Worm (Caenorhabditis elegans): ENCODE measurements around the gene T04C12.8.

T04C12.8 gene

ce11 chrV:11078104-11078724 lies 9.1 kb upstream of the T04C12.8 start, which contains the start of gene act-2 (continued):
- TF ChIP-seq skn-1 (tag; optimal IDR thresholded peaks at IDR 0.05) (peak; percentile 63), unc-86 (tag; optimal IDR thresholded peaks at IDR 0.05) (peak; percentile 68), lir-3 (tag; optimal IDR thresholded peaks at IDR 0.05; ENCODE audit: poor library complexity) (peak; percentile 32), lin-15B (tag; optimal IDR thresholded peaks at IDR 0.05) (peak; percentile 65), ztf-4 (tag; optimal IDR thresholded peaks at IDR 0.05) (peak; percentile 31), lin-13 (GFP tag; optimal IDR thresholded peaks at IDR 0.05) (peak; percentile 77), tbx-2 (tag; optimal IDR thresholded peaks at IDR 0.05) (peak; percentile 60), ceh-82 (tag; optimal IDR thresholded peaks at IDR 0.05) (peak; percentile 7 to 82 (median 24)), nhr-85 (tag) (peak; percentile 87), nhr-47 (tag; optimal IDR thresholded peaks at IDR 0.05) (peak; percentile 73), nhr-19 (GFP tag; conservative IDR thresholded peaks at IDR 0.05) (peak; percentile 61), lin-35 (GFP tag; optimal IDR thresholded peaks at IDR 0.05) (peak; percentile 91 to 92), dpl-1 (GFP tag; optimal IDR thresholded peaks at IDR 0.05) (peak; percentile 89 to 93 (median 93)), mep-1 (tag; optimal IDR thresholded peaks at IDR 0.05) (peak; percentile 75), swsn-7 (tag; optimal IDR thresholded peaks at IDR 0.05) (peak; percentile 75), nhr-77 (tag; optimal IDR thresholded peaks at IDR 0.05) (peak; percentile 47), alr-1 (tag; optimal IDR thresholded peaks at IDR 0.05; ENCODE audit: borderline replicate concordance) (no peak), xbp-1 (tag; optimal IDR thresholded peaks at IDR 0.05) (peak; percentile 69), blmp-1 (tag; optimal IDR thresholded peaks at IDR 0.05) (peak; percentile 28)

ce11 chrV:11076403-11076802 lies 7.2 kb upstream of the T04C12.8 start:
- TF ChIP-seq zip-4 (GFP tag; optimal IDR thresholded peaks at IDR 0.05): no peak
- TF ChIP-seq F16B12.6 (tag; optimal IDR thresholded peaks at IDR 0.05): no peak
- peak; percentile 44 for TF ChIP-seq nhr-85 (tag)
- TF ChIP-seq nhr-19 (GFP tag; conservative IDR thresholded peaks at IDR 0.05): no peak; the same call in 1 of the 2 replicates
- no peak for TF ChIP-seq hpl-2 (GFP tag; optimal IDR thresholded peaks at IDR 0.05)
- TF ChIP-seq fos-1 (tag; optimal IDR thresholded peaks at IDR 0.05): no peak
- TF ChIP-seq unc-30 (tag; optimal IDR thresholded peaks at IDR 0.05): no peak
- no peak for TF ChIP-seq swsn-7 (tag; optimal IDR thresholded peaks at IDR 0.05)
- no peak for TF ChIP-seq isw-1 (GFP tag; IDR thresholded peaks at IDR 0.05)
- no peak for TF ChIP-seq rnt-1 (tag; optimal IDR thresholded peaks at IDR 0.05)
- peak in 1 of 3 experiments; percentile 3 for TF ChIP-seq dpl-1 (GFP tag; optimal IDR thresholded peaks at IDR 0.05)
- no peak for TF ChIP-seq vab-15 (tag; optimal IDR thresholded peaks at IDR 0.05)
- no peak for TF ChIP-seq skn-1 (tag; optimal IDR thresholded peaks at IDR 0.05)
- TF ChIP-seq ztf-11 (tag; optimal IDR thresholded peaks at IDR 0.05): no peak
- peak; percentile 34 for TF ChIP-seq nhr-20 (tag; optimal IDR thresholded peaks at IDR 0.05)
- TF ChIP-seq nhr-71 (tag; optimal IDR thresholded peaks at IDR 0.05): peak; percentile 49
- TF ChIP-seq egl-27 (tag; optimal IDR thresholded peaks at IDR 0.05): no peak
- no peak for TF ChIP-seq mef-2 (tag; optimal IDR thresholded peaks at IDR 0.05)
- peak; percentile 96 for TF ChIP-seq aly-2 (tag; optimal IDR thresholded peaks at IDR 0.05)
- TF ChIP-seq lir-3 (tag; optimal IDR thresholded peaks at IDR 0.05; ENCODE audit: poor library complexity): no peak
- no peak for TF ChIP-seq ceh-63 (GFP tag; optimal IDR thresholded peaks at IDR 0.05)
- no peak for TF ChIP-seq elt-2 (tag; optimal IDR thresholded peaks at IDR 0.05)
- TF ChIP-seq ceh-90 (tag; optimal IDR thresholded peaks at IDR 0.05): no peak
- TF ChIP-seq ces-1 (GFP tag; optimal IDR thresholded peaks at IDR 0.05): no peak
- no peak for TF ChIP-seq nhr-237 (tag; optimal IDR thresholded peaks at IDR 0.05)
- TF ChIP-seq nhr-12 (tag; optimal IDR thresholded peaks at IDR 0.05): no peak
- no peak for TF ChIP-seq Y116A8C.19 (tag; optimal IDR thresholded peaks at IDR 0.05; ENCODE audit: borderline replicate concordance)
- TF ChIP-seq pag-3 (tag; optimal IDR thresholded peaks at IDR 0.05; ENCODE audit: borderline replicate concordance, insufficient read depth): no peak
- no peak for TF ChIP-seq hlh-4 (tag; optimal IDR thresholded peaks at IDR 0.05)
- no peak for TF ChIP-seq pqm-1 (tag; optimal IDR thresholded peaks at IDR 0.05)
- no peak for TF ChIP-seq unc-62 (GFP tag; optimal IDR thresholded peaks at IDR 0.05)
- peak; percentile 50 for TF ChIP-seq snu-23 (GFP tag; optimal IDR thresholded peaks at IDR 0.05)
- TF ChIP-seq efl-1 (optimal IDR thresholded peaks at IDR 0.05): no peak
- TF ChIP-seq efl-1 (GFP tag; optimal IDR thresholded peaks at IDR 0.05 in 1 of 2): peak in 1 of 2 experiments; percentile 76
- TF ChIP-seq lsy-2 (tag; optimal IDR thresholded peaks at IDR 0.05): peak in 1 of 2 experiments; percentile 18
- TF ChIP-seq lin-39 (tag; optimal IDR thresholded peaks at IDR 0.05): no peak
- TF ChIP-seq pax-3 (tag; optimal IDR thresholded peaks at IDR 0.05): no peak
- TF ChIP-seq lin-35 (GFP tag; optimal IDR thresholded peaks at IDR 0.05): no peak

Measured in whole organism, L1 larva.